Fruit fly (Drosophila melanogaster): Measurements from ENCODE around the gene CG32579.

- TF ChIP-seq CG8478 (optimal IDR thresholded peaks at IDR 0.05) (no peak), CTCF (optimal IDR thresholded peaks at IDR 0.05) (no peak)
Observed at dm6 chrX:16308953-16309352, 14.1 kb upstream of the CG32579 start.

All from S2 (cell line).